Fruit fly (Drosophila melanogaster) whole organism, adult: ENCODE results near the gene CG12278.

ENCODE experiments used
- CG11617 ChIP-seq: fragments of 200-800 bp; sonication (Bioruptor generic); optimal IDR thresholded peaks from 2 replicates; lab custom pipeline; 2017; ENCODE audit warnings: mild to moderate bottlenecking, missing biosample characterization, missing genetic modification reagents, missing genetic modification characterization
- CG12768 ChIP-seq: fragments of 200-800 bp; sonication (Bioruptor generic); optimal IDR thresholded peaks from 2 replicates; lab custom pipeline; 2017; ENCODE audit warnings: missing biosample characterization, missing genetic modification characterization, mild to moderate bottlenecking, moderate library complexity, missing genetic modification reagents
- CG1620 ChIP-seq: fragments of 200-800 bp; sonication (Bioruptor generic); optimal IDR thresholded peaks from 2 replicates; lab custom pipeline; 2016; ENCODE audit warnings: missing biosample characterization, missing genetic modification characterization
- CG5204 ChIP-seq: fragments of 200-800 bp; sonication (Bioruptor generic); optimal IDR thresholded peaks from 2 replicates; lab custom pipeline; 2016; ENCODE audit warnings: missing biosample characterization, missing genetic modification characterization
- CG7045 ChIP-seq: fragments of 200-800 bp; sonication (Bioruptor generic); optimal IDR thresholded peaks from 2 replicates; lab custom pipeline; 2017; ENCODE audit warnings: missing biosample characterization, mild to moderate bottlenecking, missing genetic modification characterization
- CG7101 ChIP-seq: fragments of 200-800 bp; sonication (Bioruptor generic); optimal IDR thresholded peaks from 2 replicates; lab custom pipeline; 2018; ENCODE audit warnings: missing biosample characterization, mild to moderate bottlenecking, missing genetic modification characterization, moderate library complexity
- Clk ChIP-seq: fragments of 200-800 bp; sonication (Bioruptor generic); optimal IDR thresholded peaks from 2 replicates; lab custom pipeline; 2017; ENCODE audit warnings: missing biosample characterization, missing genetic modification characterization
- Hr96 ChIP-seq: fragments of 200-800 bp; sonication (Bioruptor generic); optimal IDR thresholded peaks from 2 replicates; lab custom pipeline; 2016; ENCODE audit warnings: missing biosample characterization, missing genetic modification characterization
- cic ChIP-seq: fragments of 200-800 bp; sonication (Bioruptor generic); optimal IDR thresholded peaks from 2 replicates; lab custom pipeline; 2017; ENCODE audit warnings: missing biosample characterization, mild to moderate bottlenecking, missing genetic modification characterization, moderate library complexity
- cnc ChIP-seq, 2 experiments: fragments of >200 bp; optimal IDR thresholded peaks; 2 replicates each; lab custom pipeline; 2017
- kay ChIP-seq: fragments of 200-800 bp; sonication (Bioruptor generic); peaks from one replicate; lab custom pipeline; 2016; ENCODE audit warnings: missing biosample characterization, missing genetic modification characterization, borderline replicate concordance

DNA sequence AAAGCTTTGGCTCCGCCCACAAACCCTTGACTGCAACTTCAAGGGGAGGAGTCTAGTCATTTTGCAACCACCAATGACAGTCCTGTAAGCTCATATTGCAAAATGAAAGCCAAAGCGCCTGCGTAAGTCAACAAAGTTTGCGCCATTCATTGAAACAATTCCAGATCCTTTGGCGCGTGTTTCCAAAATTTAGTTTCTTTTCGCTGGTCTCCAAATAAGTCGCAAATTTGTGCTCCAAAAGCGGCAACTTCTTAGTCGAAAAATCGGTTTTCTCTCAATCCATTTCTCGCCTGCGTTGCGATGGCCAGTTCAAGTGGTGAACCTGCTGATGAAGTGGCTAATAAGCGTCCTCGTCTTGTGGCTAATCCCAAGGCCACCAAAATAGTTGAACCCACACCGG is 29.8 kb downstream of the CG12278 start, which contains the start of gene dmrt93B:
- TF ChIP-seq CG5204 (GFP tag; lab: Kevin White, UChicago) (no peak), CG1620 (GFP tag; lab: Kevin White, UChicago) (no peak), cic (no peak), Clk (GFP tag; lab: Kevin White, UChicago) (no peak), CG7045 (GFP tag; lab: Kevin White, UChicago) (no peak), CG11617 (GFP tag; lab: Kevin White, UChicago) (no peak), Hr96 (no peak), CG7101 (tag; lab: Kevin White, UChicago) (no peak), CG12768 (no peak), kay (GFP tag; lab: Kevin White, UChicago) (no peak), cnc (optimal IDR thresholded peaks at IDR 0.05; lab: Kevin White, UChicago) (no peak)
